Worm (Caenorhabditis elegans) whole organism, L3 larva: ENCODE measurements around the gene scl-5.

Experiments used
- nhr-23 ChIP-seq: fragments of 150-350 bp; optimal IDR thresholded peaks from 2 replicates; lab custom pipeline; 2014; ENCODE audit warnings: missing biosample characterization, missing genetic modification reagents, missing genetic modification characterization
- nhr-76 ChIP-seq: fragments of 150-350 bp; sonication (generic microtip); optimal IDR thresholded peaks from 5 replicates; lab custom pipeline; 2014; ENCODE audit warnings: missing biosample characterization, missing genetic modification characterization

DNA sequence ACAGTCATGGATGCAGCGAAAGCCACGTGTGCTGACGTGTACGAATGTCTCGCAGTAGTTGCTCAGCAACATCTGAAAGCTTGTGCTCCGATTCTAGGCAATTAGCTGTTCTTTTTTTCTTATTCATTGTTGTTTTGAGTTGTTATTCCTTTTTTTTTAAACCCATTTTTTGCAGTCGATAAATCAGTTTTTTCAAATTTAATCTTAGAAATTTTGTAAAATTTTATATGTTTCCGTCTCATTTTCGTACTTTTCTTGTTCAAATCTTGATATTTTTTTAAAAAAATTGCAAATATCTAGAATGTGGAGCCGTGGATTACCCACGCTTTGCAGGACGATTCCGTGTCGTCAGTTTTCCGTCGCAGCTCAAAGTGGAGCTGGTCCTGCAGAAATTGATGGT, 36.6 kb downstream of the scl-5 start, which contains the start of gene fask-1:
- TF ChIP-seq nhr-76 (tag; lab: Kevin White, UChicago): no peak
- no peak for TF ChIP-seq nhr-23 (tag; lab: Kevin White, UChicago)
